Fruit fly (Drosophila melanogaster) whole organism, wandering third instar larva: ENCODE data around the gene CG4467.

ENCODE experiments used
- Mio ChIP-seq: sonication (Bioruptor generic); optimal IDR thresholded peaks from 2 replicates; lab custom pipeline; 2016; ENCODE audit warnings: missing biosample characterization, missing genetic modification characterization
- OdsH ChIP-seq: fragments of 200-800 bp; sonication (Bioruptor generic); optimal IDR thresholded peaks from 2 replicates; lab custom pipeline; 2016; ENCODE audit warnings: missing biosample characterization, mild to moderate bottlenecking, missing genetic modification characterization

dm6 chr3R:23215434-23215730, 33.3 kb downstream of the CG4467 start:
- TF ChIP-seq Mio (GFP tag; lab: Kevin White, UChicago) (no peak), OdsH (GFP tag; lab: Kevin White, UChicago) (no peak)
